Fruit fly (Drosophila melanogaster): ENCODE data around the gene Nxf3.

The Nxf3 gene

DNA sequence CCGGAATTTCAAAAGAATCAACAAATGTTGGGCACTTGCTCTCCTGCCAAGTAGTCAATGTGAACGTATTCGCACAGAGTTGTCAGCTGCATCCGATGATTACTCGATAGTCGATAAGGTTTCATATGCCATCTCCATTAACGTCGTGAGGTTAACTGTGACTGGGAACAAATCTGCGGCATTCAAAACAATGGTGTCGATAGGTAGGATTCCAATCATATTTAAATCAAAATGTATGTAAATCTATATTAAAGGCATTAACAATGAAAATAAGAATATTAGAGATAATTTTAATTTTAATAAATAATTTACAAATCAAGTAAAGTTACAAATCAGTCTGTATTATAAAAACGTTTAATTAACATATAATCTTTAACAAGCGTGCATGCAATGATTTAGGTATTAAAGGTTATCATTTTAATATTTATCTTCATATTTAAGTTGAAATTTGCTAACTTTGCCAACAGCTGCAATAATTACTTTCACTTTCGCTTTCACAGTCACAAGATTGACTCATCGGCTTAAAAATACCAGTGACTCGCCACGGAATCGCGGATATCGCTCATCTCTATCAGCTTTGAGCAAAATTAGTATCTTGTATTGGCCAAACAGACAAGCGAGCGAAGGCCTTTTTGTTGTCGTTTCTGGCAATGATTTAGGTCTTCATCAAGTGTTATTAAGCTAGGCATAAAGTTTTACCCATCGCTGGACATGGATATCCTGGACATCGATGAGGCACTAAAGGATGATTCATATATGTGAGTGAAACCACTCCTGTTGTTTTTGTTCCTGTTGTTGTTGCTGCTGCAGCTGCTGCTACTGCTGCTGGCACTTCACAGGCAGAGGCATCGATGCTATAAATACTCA lies at the start of gene Nxf3, which contains the start of the genes Meics and ssp2:
Gene Nxf3, plus strand, starts transcription at position 569 of the 867 bp plus-strand sequence.
Gene Meics, minus strand, starts transcription at position 68 of the 867 bp plus-strand sequence.
Gene ssp2, plus strand, starts transcription at position 569 of the 867 bp plus-strand sequence.
- no peak for TF ChIP-seq CG13204 (GFP tag; optimal IDR thresholded peaks at IDR 0.05)
- no peak for TF ChIP-seq D1 (tag; optimal IDR thresholded peaks at IDR 0.05)
- TF ChIP-seq CG17806 (tag; optimal IDR thresholded peaks at IDR 0.05), result no peak
- TF ChIP-seq CG8301 (tag; optimal IDR thresholded peaks at IDR 0.05), result no peak
- TF ChIP-seq CG10348 (GFP tag; IDR thresholded peaks at IDR 0.05), result no peak
- no peak for TF ChIP-seq Pif1B (GFP tag; optimal IDR thresholded peaks at IDR 0.05)
- peak; percentile 30; the same call in 1 of the 3 replicates for TF ChIP-seq CG4496 (GFP tag; IDR thresholded peaks at IDR 0.05)

DNA sequence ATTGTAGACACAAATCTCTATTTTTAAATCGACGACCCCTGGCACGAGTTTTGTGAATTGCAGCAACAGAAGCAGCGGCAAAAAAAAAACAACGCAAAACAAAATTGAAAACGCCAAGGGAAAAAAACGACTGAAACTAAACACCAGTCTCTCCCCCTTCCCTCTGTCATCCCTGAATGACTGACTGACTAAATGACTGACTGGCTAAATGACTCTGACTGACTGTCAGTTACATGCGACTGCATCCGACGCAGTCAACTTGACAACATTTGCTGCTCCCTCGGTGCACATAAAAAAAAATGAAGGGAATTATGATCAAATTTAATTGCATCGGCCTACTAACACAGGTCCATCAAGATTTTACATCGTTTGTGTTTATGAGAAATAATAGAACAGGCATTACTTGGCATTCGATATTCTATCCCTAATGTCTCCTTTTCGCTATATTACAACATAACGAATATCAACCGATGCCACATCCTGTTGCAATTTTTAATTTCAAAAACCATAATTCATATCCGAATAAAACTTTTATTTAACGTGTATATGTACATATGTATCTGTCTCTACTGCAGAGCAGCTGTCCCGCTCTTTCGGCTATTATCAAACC lies 47.3 kb upstream of the Nxf3 start:
- TF ChIP-seq CG32121 (GFP tag; IDR thresholded peaks at IDR 0.05), result peak; percentile 57
- TF ChIP-seq CG8301 (tag; optimal IDR thresholded peaks at IDR 0.05), result peak; percentile 72
- peak; percentile 14 for TF ChIP-seq gl (tag; optimal IDR thresholded peaks at IDR 0.05)
- TF ChIP-seq D1 (tag; optimal IDR thresholded peaks at IDR 0.05), result peak; percentile 17
- no peak for TF ChIP-seq EcR (GFP tag; optimal IDR thresholded peaks at IDR 0.05)
- no peak for TF ChIP-seq CG12605 (GFP tag; IDR thresholded peaks at IDR 0.05)
- peak; percentile 63; the same call in 2 of the 3 replicates for TF ChIP-seq CG4496 (GFP tag; IDR thresholded peaks at IDR 0.05)
- TF ChIP-seq CG8159 (tag; optimal IDR thresholded peaks at IDR 0.05), result peak; percentile 74
- peak; percentile 78 for TF ChIP-seq CG15710 (tag; optimal IDR thresholded peaks at IDR 0.05)
- peak; percentile 77 for TF ChIP-seq CG14655 (GFP tag; optimal IDR thresholded peaks at IDR 0.05)
- peak; percentile 75 for TF ChIP-seq CG17806 (tag; optimal IDR thresholded peaks at IDR 0.05)
- TF ChIP-seq CG13204 (GFP tag; optimal IDR thresholded peaks at IDR 0.05), result no peak
- TF ChIP-seq CG10348 (GFP tag; IDR thresholded peaks at IDR 0.05), result no peak
- TF ChIP-seq Ets98B (GFP tag; IDR thresholded peaks at IDR 0.05), result no peak
- TF ChIP-seq CG34367 (tag; optimal IDR thresholded peaks at IDR 0.05), result peak; percentile 62
- TF ChIP-seq Pif1A (GFP tag; optimal IDR thresholded peaks at IDR 0.05), result peak; percentile 73
- TF ChIP-seq Snoo (tag; optimal IDR thresholded peaks at IDR 0.05), result no peak
- peak; percentile 79 for TF ChIP-seq CG9948 (tag; optimal IDR thresholded peaks at IDR 0.05)
- peak; percentile 20; the same call in 1 of the 2 replicates for TF ChIP-seq rn (GFP tag; IDR thresholded peaks at IDR 0.05)
- TF ChIP-seq fd96Ca (GFP tag; IDR thresholded peaks at IDR 0.05), result peak; percentile 79
- TF ChIP-seq Pif1B (GFP tag; optimal IDR thresholded peaks at IDR 0.05), result peak; percentile 55

DNA sequence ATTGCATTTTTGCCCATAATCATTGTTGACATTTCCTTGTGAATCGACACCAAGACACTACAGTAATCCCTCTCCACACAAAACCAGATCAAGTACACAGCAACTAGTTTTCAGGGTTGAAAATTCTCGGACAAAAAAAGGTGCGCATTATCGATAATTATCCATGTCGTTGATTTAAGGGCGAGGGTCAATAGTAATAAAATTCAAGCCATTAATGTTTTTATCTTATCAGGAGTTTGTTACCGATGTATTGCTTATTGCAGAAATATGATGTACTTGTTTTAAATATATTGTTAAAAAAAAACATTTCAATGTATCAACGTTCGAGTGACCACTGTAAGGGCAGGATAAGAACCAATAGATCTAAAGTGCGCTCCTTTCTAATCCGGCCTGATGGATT lies 46.2 kb upstream of the Nxf3 start:
- TF ChIP-seq CG13204 (GFP tag; optimal IDR thresholded peaks at IDR 0.05) (no peak), CG12605 (GFP tag; IDR thresholded peaks at IDR 0.05) (no peak), rn (GFP tag; IDR thresholded peaks at IDR 0.05) (no peak), EcR (GFP tag; optimal IDR thresholded peaks at IDR 0.05) (no peak), CG15710 (tag; optimal IDR thresholded peaks at IDR 0.05) (peak; percentile 46), Pif1B (GFP tag; optimal IDR thresholded peaks at IDR 0.05) (no peak), Snoo (tag; optimal IDR thresholded peaks at IDR 0.05) (no peak), D1 (tag; optimal IDR thresholded peaks at IDR 0.05) (peak; percentile 29), Pif1A (GFP tag; optimal IDR thresholded peaks at IDR 0.05) (peak; percentile 40), CG17806 (tag; optimal IDR thresholded peaks at IDR 0.05) (peak; percentile 25), CG9948 (tag; optimal IDR thresholded peaks at IDR 0.05) (peak; percentile 25), gl (tag; optimal IDR thresholded peaks at IDR 0.05) (no peak), CG8159 (tag; optimal IDR thresholded peaks at IDR 0.05) (peak; percentile 43), fd96Ca (GFP tag; IDR thresholded peaks at IDR 0.05) (no peak), CG14655 (GFP tag; optimal IDR thresholded peaks at IDR 0.05) (peak; percentile 42), CG8301 (tag; optimal IDR thresholded peaks at IDR 0.05) (peak; percentile 16), CG34367 (tag; optimal IDR thresholded peaks at IDR 0.05) (peak; percentile 28), CG10348 (GFP tag; IDR thresholded peaks at IDR 0.05) (no peak), CG32121 (GFP tag; IDR thresholded peaks at IDR 0.05) (no peak), Ets98B (GFP tag; IDR thresholded peaks at IDR 0.05) (no peak), CG4496 (GFP tag; IDR thresholded peaks at IDR 0.05) (no peak)

DNA sequence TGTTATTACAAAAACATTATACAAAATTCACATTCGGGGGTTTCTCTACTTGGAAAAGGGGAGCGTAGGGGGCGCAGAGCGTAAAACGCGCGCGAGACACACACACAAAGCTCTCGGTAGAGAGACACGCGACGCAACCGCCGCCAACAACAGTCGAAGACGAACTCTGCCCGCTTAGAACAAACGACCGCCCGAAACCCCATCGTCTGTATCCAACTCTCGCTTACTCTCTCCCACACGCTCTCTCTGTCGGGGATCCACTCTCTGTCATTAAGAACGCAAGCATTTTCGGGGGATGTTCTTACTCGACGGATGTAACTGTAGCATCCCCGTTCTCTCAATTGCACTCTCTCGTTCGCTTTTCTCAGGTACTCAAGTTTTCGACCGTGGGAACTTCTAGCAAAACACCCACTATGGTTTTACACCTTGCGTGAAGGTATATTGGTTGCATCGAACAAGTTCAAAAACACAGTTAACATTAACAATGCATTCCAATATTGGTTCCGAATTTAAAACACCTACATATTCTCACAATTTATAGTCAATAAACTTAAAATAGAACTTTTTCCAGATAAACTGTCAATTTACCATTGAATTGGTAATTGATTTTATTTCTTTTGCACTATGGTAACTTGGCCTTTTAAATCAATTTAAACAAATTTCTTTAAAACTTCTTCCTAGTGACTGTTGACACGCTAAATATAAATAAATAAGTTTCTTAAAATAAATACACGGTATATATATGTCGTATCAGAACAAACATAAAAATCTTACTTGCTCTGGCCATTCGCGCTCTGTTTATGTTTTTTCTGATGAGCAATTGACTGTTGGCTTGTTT lies 45.0 kb upstream of the Nxf3 start:
- no peak for TF ChIP-seq gl (tag; optimal IDR thresholded peaks at IDR 0.05)
- peak; percentile 18 for TF ChIP-seq D1 (tag; optimal IDR thresholded peaks at IDR 0.05)
- TF ChIP-seq CG14655 (GFP tag; optimal IDR thresholded peaks at IDR 0.05), result peak; percentile 87
- peak; percentile 46 for TF ChIP-seq CG34367 (tag; optimal IDR thresholded peaks at IDR 0.05)
- peak; percentile 65 for TF ChIP-seq Pif1B (GFP tag; optimal IDR thresholded peaks at IDR 0.05)
- TF ChIP-seq CG9948 (tag; optimal IDR thresholded peaks at IDR 0.05), result peak; percentile 70
- TF ChIP-seq CG13204 (GFP tag; optimal IDR thresholded peaks at IDR 0.05), result no peak
- peak; percentile 32; the same call in 1 of the 2 replicates for TF ChIP-seq CG32121 (GFP tag; IDR thresholded peaks at IDR 0.05)
- TF ChIP-seq CG12605 (GFP tag; IDR thresholded peaks at IDR 0.05), result peak; percentile 34; the same call in 1 of the 2 replicates
- peak; percentile 39 for TF ChIP-seq Snoo (tag; optimal IDR thresholded peaks at IDR 0.05)
- TF ChIP-seq Pif1A (GFP tag; optimal IDR thresholded peaks at IDR 0.05), result peak; percentile 68
- TF ChIP-seq Ets98B (GFP tag; IDR thresholded peaks at IDR 0.05), result peak; percentile 40; the same call in 1 of the 2 replicates
- no peak for TF ChIP-seq CG10348 (GFP tag; IDR thresholded peaks at IDR 0.05)
- peak; percentile 76 for TF ChIP-seq CG8159 (tag; optimal IDR thresholded peaks at IDR 0.05)
- peak; percentile 58 for TF ChIP-seq CG17806 (tag; optimal IDR thresholded peaks at IDR 0.05)
- peak; percentile 58 for TF ChIP-seq CG15710 (tag; optimal IDR thresholded peaks at IDR 0.05)
- TF ChIP-seq CG4496 (GFP tag; IDR thresholded peaks at IDR 0.05), result peak; percentile 53; the same call in 1 of the 3 replicates
- TF ChIP-seq CG8301 (tag; optimal IDR thresholded peaks at IDR 0.05), result peak; percentile 78
- TF ChIP-seq rn (GFP tag; IDR thresholded peaks at IDR 0.05), result no peak
- no peak for TF ChIP-seq EcR (GFP tag; optimal IDR thresholded peaks at IDR 0.05)
- TF ChIP-seq fd96Ca (GFP tag; IDR thresholded peaks at IDR 0.05), result peak; percentile 62; the same call in 1 of the 3 replicates

Measured in whole organism, pupa.